Fruit fly (Drosophila melanogaster) whole organism, embryonic: ENCODE data around the gene CG5157.

Experiments used
- ATbp ChIP-seq: fragments of 200-800 bp; sonication (Bioruptor generic); optimal IDR thresholded peaks from 2 replicates; lab custom pipeline; 2017; ENCODE audit warnings: missing biosample characterization, mild to moderate bottlenecking, missing genetic modification characterization, missing genetic modification reagents
- Abd-B ChIP-seq: fragments of 200-800 bp; sonication (Bioruptor generic); optimal IDR thresholded peaks from 2 replicates; lab custom pipeline; 2018; ENCODE audit warnings: missing biosample characterization, mild to moderate bottlenecking, missing genetic modification characterization, moderate library complexity
- Ada2b ChIP-seq: fragments of 200-800 bp; sonication (Bioruptor generic); IDR thresholded peaks from 2 replicates; pipeline ENCODE4 v1.3.6; 2022; ENCODE audit warnings: missing biosample characterization, missing genetic modification characterization
- Antp ChIP-seq: fragments of 200-800 bp; sonication (Bioruptor generic); optimal IDR thresholded peaks from 3 replicates; lab custom pipeline; 2016; ENCODE audit warnings: missing biosample characterization, missing genetic modification characterization
- Atf3 ChIP-seq: fragments of 200-800 bp; sonication (Bioruptor generic); optimal IDR thresholded peaks from 3 replicates; lab custom pipeline; 2016; ENCODE audit warnings: missing biosample characterization, missing genetic modification characterization
- CG11247 ChIP-seq: fragments of 200-800 bp; sonication (Bioruptor generic); IDR thresholded peaks from 2 replicates; pipeline ENCODE4 v1.3.6; 2022; ENCODE audit warnings: missing biosample characterization, missing genetic modification characterization
- CG12071 ChIP-seq: fragments of 200-800 bp; sonication (Bioruptor generic); optimal IDR thresholded peaks from 3 replicates; lab custom pipeline; 2018; ENCODE audit warnings: missing biosample characterization, mild to moderate bottlenecking, missing genetic modification characterization
- CG12299 ChIP-seq: fragments of 200-800 bp; sonication (Bioruptor generic); optimal IDR thresholded peaks from 2 replicates; lab custom pipeline; 2018; ENCODE audit warnings: missing biosample characterization, mild to moderate bottlenecking, missing genetic modification characterization
- CG12942 ChIP-seq: fragments of 200-800 bp; sonication (Bioruptor generic); optimal IDR thresholded peaks from 3 replicates; lab custom pipeline; 2016; ENCODE audit warnings: missing biosample characterization, missing genetic modification characterization
- CG13296 ChIP-seq: fragments of 200-800 bp; sonication (Bioruptor generic); optimal IDR thresholded peaks from 3 replicates; lab custom pipeline; 2018; ENCODE audit warnings: missing biosample characterization, mild to moderate bottlenecking, missing genetic modification characterization
- CG16813 ChIP-seq: fragments of 200-800 bp; sonication (Bioruptor generic); IDR thresholded peaks from 3 replicates; pipeline ENCODE4 v1.3.6; 2022; ENCODE audit warnings: missing biosample characterization, missing genetic modification characterization; ENCODE audit not compliant: partially characterized antibody
- CG17328 ChIP-seq: fragments of 200-800 bp; sonication (Bioruptor generic); IDR thresholded peaks from 2 replicates; pipeline ENCODE4 v1.3.6; 2022; ENCODE audit warnings: missing biosample characterization, missing genetic modification characterization
- CG17385 ChIP-seq: fragments of 200-800 bp; sonication (Bioruptor generic); optimal IDR thresholded peaks from 3 replicates; lab custom pipeline; 2018; ENCODE audit warnings: missing biosample characterization, mild to moderate bottlenecking, missing genetic modification characterization
- CG32767 ChIP-seq: fragments of 200-800 bp; sonication (Bioruptor generic); IDR thresholded peaks from 2 replicates; pipeline ENCODE4 v1.3.6; 2022; ENCODE audit warnings: missing biosample characterization, missing genetic modification characterization
- CG34224 ChIP-seq: fragments of 200-800 bp; sonication (Bioruptor generic); IDR thresholded peaks from 3 replicates; pipeline ENCODE4 v1.3.6; 2022; ENCODE audit warnings: missing biosample characterization, missing genetic modification characterization; ENCODE audit not compliant: partially characterized antibody
- CG43689 ChIP-seq: fragments of 200-800 bp; sonication (Bioruptor generic); IDR thresholded peaks from 2 replicates; pipeline ENCODE4 v1.3.6; 2022; ENCODE audit warnings: missing biosample characterization, missing genetic modification characterization
- CG5180 ChIP-seq: fragments of 200-800 bp; sonication (Bioruptor generic); optimal IDR thresholded peaks from 3 replicates; lab custom pipeline; 2017; ENCODE audit warnings: missing biosample characterization, missing genetic modification characterization, mild to moderate bottlenecking, moderate library complexity, missing genetic modification reagents
- CG5245 ChIP-seq: fragments of 200-800 bp; sonication (Bioruptor generic); optimal IDR thresholded peaks from 3 replicates; lab custom pipeline; 2016; ENCODE audit warnings: missing biosample characterization, missing genetic modification characterization
- CG6791 ChIP-seq: fragments of 200-800 bp; sonication (Bioruptor generic); IDR thresholded peaks from 3 replicates; pipeline ENCODE4 v1.3.6; 2022; ENCODE audit warnings: missing biosample characterization, missing genetic modification characterization; ENCODE audit not compliant: partially characterized antibody
- CG8089 ChIP-seq: fragments of 200-800 bp; sonication (Bioruptor generic); optimal IDR thresholded peaks from 3 replicates; lab custom pipeline; 2016; ENCODE audit warnings: missing biosample characterization, missing genetic modification characterization
- CTCF ChIP-seq: fragments of 200-800 bp; sonication (Bioruptor generic); optimal IDR thresholded peaks from 2 replicates; lab custom pipeline; 2017; ENCODE audit warnings: missing biosample characterization, mild to moderate bottlenecking, missing genetic modification characterization, moderate library complexity
- CoRest ChIP-seq: fragments of 200-800 bp; sonication (Bioruptor generic); optimal IDR thresholded peaks from 3 replicates; lab custom pipeline; 2018; ENCODE audit warnings: missing biosample characterization, mild to moderate bottlenecking, missing genetic modification characterization, moderate library complexity
- D ChIP-seq, 2 experiments: fragments of 200-800 bp in 1 of 2; fragments of >200 bp in 1 of 2; sonication (Bioruptor generic) in 1 of 2; optimal IDR thresholded peaks; 2 replicates in 1 of 2; 3 replicates in 1 of 2; lab custom pipeline; 2017; ENCODE audit warnings: mild to moderate bottlenecking in 1 of 2, missing biosample characterization in 1 of 2, missing genetic modification characterization in 1 of 2, missing genetic modification reagents in 1 of 2
- Deaf1 ChIP-seq: fragments of 200-800 bp; optimal IDR thresholded peaks from 3 replicates; lab custom pipeline; 2019; ENCODE audit warnings: missing biosample characterization, mild to moderate bottlenecking, missing genetic modification characterization, moderate library complexity
- Dll ChIP-seq: fragments of 200-800 bp; sonication (Bioruptor generic); IDR thresholded peaks from 4 replicates; pipeline ENCODE4 v1.3.6; 2022; ENCODE audit warnings: missing biosample characterization, missing genetic modification characterization; ENCODE audit not compliant: partially characterized antibody
- Fer1 ChIP-seq: fragments of 200-800 bp; sonication (Bioruptor generic); optimal IDR thresholded peaks from 2 replicates; lab custom pipeline; 2017; ENCODE audit warnings: missing biosample characterization, mild to moderate bottlenecking, missing genetic modification characterization
- Fer2 ChIP-seq: fragments of 200-800 bp; sonication (Bioruptor generic); optimal IDR thresholded peaks from 2 replicates; lab custom pipeline; 2018; ENCODE audit warnings: missing biosample characterization, mild to moderate bottlenecking, missing genetic modification characterization, moderate library complexity
- Fer3 ChIP-seq: fragments of 200-800 bp; sonication (Bioruptor generic); optimal IDR thresholded peaks from 2 replicates; lab custom pipeline; 2018; ENCODE audit warnings: missing biosample characterization, mild to moderate bottlenecking, missing genetic modification characterization, moderate library complexity
- H15 ChIP-seq: fragments of 200-800 bp; sonication (Bioruptor generic); IDR thresholded peaks from 3 replicates; pipeline ENCODE4 v1.3.6; 2022; ENCODE audit warnings: missing biosample characterization, missing genetic modification characterization
- HLHmδ ChIP-seq: fragments of 200-800 bp; sonication (Bioruptor generic); optimal IDR thresholded peaks from 2 replicates; lab custom pipeline; 2018; ENCODE audit warnings: missing biosample characterization, mild to moderate bottlenecking, missing genetic modification characterization, moderate library complexity
- HmgZ ChIP-seq: fragments of 200-800 bp; sonication (Bioruptor generic); optimal IDR thresholded peaks from 2 replicates; lab custom pipeline; 2018; ENCODE audit warnings: missing biosample characterization, mild to moderate bottlenecking, missing genetic modification characterization
- Hr78 ChIP-seq, 2 experiments: fragments of 200-800 bp in 1 of 2; fragments of >200 bp in 1 of 2; sonication (Bioruptor generic) in 1 of 2; optimal IDR thresholded peaks; 2 replicates each; lab custom pipeline; 2017 to 2019; ENCODE audit warnings: missing biosample characterization in 2 of 2, missing genetic modification characterization in 2 of 2, mild to moderate bottlenecking in 1 of 2, moderate library complexity in 1 of 2
- NFAT ChIP-seq: fragments of 200-800 bp; sonication (Bioruptor generic); IDR thresholded peaks from 2 replicates; pipeline ENCODE4 v1.3.6; 2022; ENCODE audit warnings: missing biosample characterization, missing genetic modification characterization
- Opbp ChIP-seq: fragments of 200-800 bp; sonication (Bioruptor generic); IDR thresholded peaks from 3 replicates; pipeline ENCODE4 v1.3.6; 2022; ENCODE audit warnings: missing biosample characterization, missing genetic modification characterization; ENCODE audit not compliant: partially characterized antibody
- Rfx ChIP-seq: fragments of 200-800 bp; sonication (Bioruptor generic); IDR thresholded peaks from 2 replicates; pipeline ENCODE4 v1.3.6; 2022; ENCODE audit warnings: missing biosample characterization, missing genetic modification characterization
- eyg ChIP-seq: fragments of 200-800 bp; sonication (Bioruptor generic); optimal IDR thresholded peaks from 3 replicates; lab custom pipeline; 2016; ENCODE audit warnings: missing biosample characterization, missing genetic modification characterization
- hb ChIP-seq: fragments of 200-800 bp; sonication (Bioruptor generic); IDR thresholded peaks from 3 replicates; pipeline ENCODE4 v1.3.6; 2022; ENCODE audit warnings: missing biosample characterization, missing genetic modification characterization; ENCODE audit not compliant: partially characterized antibody
- ken ChIP-seq: fragments of 200-800 bp; sonication (Bioruptor generic); IDR thresholded peaks from 3 replicates; pipeline ENCODE4 v1.3.6; 2022; ENCODE audit warnings: missing biosample characterization, missing genetic modification characterization
- maf-S ChIP-seq: fragments of 200-800 bp; sonication (Bioruptor generic); optimal IDR thresholded peaks from 2 replicates; lab custom pipeline; 2016; ENCODE audit warnings: missing biosample characterization, missing genetic modification characterization
- pan ChIP-seq, 4 experiments: fragments of >200 bp in 3 of 4; fragments of 200-800 bp in 1 of 4; sonication (Bioruptor generic) in 1 of 4; optimal IDR thresholded peaks in 3 of 4; IDR thresholded peaks in 1 of 4; 2 replicates each; pipeline versions ENCODE4 v1.3.6 to Lab custom; 2017 to 2022; ENCODE audit warnings: missing biosample characterization in 2 of 4, missing genetic modification characterization in 2 of 4, mixed read lengths in 1 of 4
- pnt ChIP-seq: fragments of 200-800 bp; sonication (Bioruptor generic); optimal IDR thresholded peaks from 3 replicates; lab custom pipeline; 2016; ENCODE audit warnings: missing biosample characterization, missing genetic modification characterization
- repo ChIP-seq: fragments of 200-800 bp; sonication (Bioruptor generic); optimal IDR thresholded peaks from 2 replicates; lab custom pipeline; 2016; ENCODE audit warnings: missing biosample characterization, missing genetic modification characterization
- ro ChIP-seq: fragments of 200-800 bp; sonication (Bioruptor generic); IDR thresholded peaks from 2 replicates; pipeline ENCODE4 v1.3.6; 2022; ENCODE audit warnings: missing biosample characterization, missing genetic modification characterization
- shn ChIP-seq: fragments of 200-800 bp; sonication (Bioruptor generic); optimal IDR thresholded peaks from 3 replicates; lab custom pipeline; 2016; ENCODE audit warnings: missing biosample characterization, missing genetic modification characterization
- sug ChIP-seq: fragments of 200-800 bp; optimal IDR thresholded peaks from 2 replicates; lab custom pipeline; 2019; ENCODE audit warnings: missing biosample characterization, mild to moderate bottlenecking, missing genetic modification characterization, moderate library complexity
- toy ChIP-seq: fragments of 200-800 bp; sonication (Bioruptor generic); IDR thresholded peaks from 2 replicates; pipeline ENCODE4 v1.3.6; 2022; ENCODE audit warnings: missing biosample characterization, missing genetic modification characterization
- tup ChIP-seq: fragments of 200-800 bp; sonication (Bioruptor generic); optimal IDR thresholded peaks from 2 replicates; lab custom pipeline; 2016; ENCODE audit warnings: missing biosample characterization, mild to moderate bottlenecking, missing genetic modification characterization, moderate library complexity
- vnd ChIP-seq: fragments of 200-800 bp; sonication (Bioruptor generic); IDR thresholded peaks from 3 replicates; pipeline ENCODE4 v1.3.6; 2022; ENCODE audit warnings: missing biosample characterization, missing genetic modification characterization; ENCODE audit not compliant: partially characterized antibody

CG5157 gene

dm6 chr3L:16161847-16162556 lies 24.3 kb upstream of the CG5157 start (continued):
- TF ChIP-seq CG17328 (peak; percentile 63), CG16813 (GFP tag; lab: Robert Waterston, UW) (no peak), H15 (GFP tag; lab: Robert Waterston, UW) (0 out of 3 replicates have a peak, but pooled peaks have one; percentile 21), Ada2b (peak; percentile 70), toy (GFP tag; lab: Robert Waterston, UW) (no peak), CG5245 (GFP tag; lab: Kevin White, UChicago) (peak; percentile 60), NFAT (GFP tag; lab: Robert Waterston, UW) (peak; percentile 32; the same call in 1 of the 2 replicates), shn (peak; percentile 59), CG43689 (no peak), Antp (peak; percentile 54), ATbp (GFP tag; lab: Kevin White, UChicago) (peak; percentile 42), hb (no peak), eyg (GFP tag; lab: Kevin White, UChicago) (peak; percentile 62), sug (tag; lab: Kevin White, UChicago) (peak; percentile 65), CG17385 (GFP tag; lab: Kevin White, UChicago) (peak; percentile 75), Dll (GFP tag; lab: Robert Waterston, UW) (no peak), ro (GFP tag; lab: Robert Waterston, UW) (no peak), pnt (peak; percentile 52), CG5180 (GFP tag; lab: Kevin White, UChicago) (peak; percentile 45), CTCF (no peak), Opbp (GFP tag; lab: Robert Waterston, UW) (no peak), Deaf1 (tag; lab: Kevin White, UChicago) (peak; percentile 37), Fer1 (GFP tag; lab: Kevin White, UChicago) (peak; percentile 92), CG12942 (GFP tag; lab: Kevin White, UChicago) (peak; percentile 32), tup (no peak), CoRest (tag; lab: Kevin White, UChicago) (peak; percentile 86), D (optimal IDR thresholded peaks at IDR 0.05; lab: Kevin White, UChicago) (no peak), D (GFP tag; optimal IDR thresholded peaks at IDR 0.05; lab: Kevin White, UChicago) (peak; percentile 57), CG13296 (GFP tag; lab: Kevin White, UChicago) (peak; percentile 75), Fer2 (tag; lab: Kevin White, UChicago) (peak; percentile 63), HLHmδ (GFP tag; lab: Kevin White, UChicago) (no peak), CG12299 (tag; lab: Kevin White, UChicago) (peak; percentile 53), CG8089 (GFP tag; lab: Kevin White, UChicago) (peak; percentile 51), CG11247 (GFP tag; lab: Robert Waterston, UW) (no peak; the same call in 1 of the 2 replicates), CG34224 (GFP tag; lab: Robert Waterston, UW) (no peak), Rfx (GFP tag; lab: Robert Waterston, UW) (peak; percentile 57), CG32767 (GFP tag; lab: Robert Waterston, UW) (peak; percentile 66; the same call in 1 of the 2 replicates), repo (GFP tag; lab: Kevin White, UChicago) (no peak), CG12071 (GFP tag; lab: Kevin White, UChicago) (peak; percentile 44), HmgZ (tag; lab: Kevin White, UChicago) (peak; percentile 73), vnd (GFP tag; lab: Robert Waterston, UW) (0 out of 3 replicates have a peak, but pooled peaks have one; percentile 20), ken (GFP tag; lab: Robert Waterston, UW) (no peak), Hr78 (GFP tag; optimal IDR thresholded peaks at IDR 0.05; lab: Kevin White, UChicago) (peak in 1 of 2 experiments; percentile 49), CG6791 (GFP tag; lab: Robert Waterston, UW) (no peak), Abd-B (GFP tag; lab: Kevin White, UChicago) (no peak), Atf3 (no peak), maf-S (GFP tag; lab: Kevin White, UChicago) (peak; percentile 31), pan (optimal IDR thresholded peaks at IDR 0.05; lab: Kevin White, UChicago) (no peak), pan (GFP tag; optimal IDR thresholded peaks at IDR 0.05 in 1 of 2, IDR thresholded peaks at IDR 0.05 in 1 of 2) (peak in 1 of 2 experiments; percentile 52), Fer3 (tag; lab: Kevin White, UChicago) (peak; percentile 75)
